Fruit fly (Drosophila melanogaster): ENCODE data around the gene CG32756.

CG32756 gene

DNA sequence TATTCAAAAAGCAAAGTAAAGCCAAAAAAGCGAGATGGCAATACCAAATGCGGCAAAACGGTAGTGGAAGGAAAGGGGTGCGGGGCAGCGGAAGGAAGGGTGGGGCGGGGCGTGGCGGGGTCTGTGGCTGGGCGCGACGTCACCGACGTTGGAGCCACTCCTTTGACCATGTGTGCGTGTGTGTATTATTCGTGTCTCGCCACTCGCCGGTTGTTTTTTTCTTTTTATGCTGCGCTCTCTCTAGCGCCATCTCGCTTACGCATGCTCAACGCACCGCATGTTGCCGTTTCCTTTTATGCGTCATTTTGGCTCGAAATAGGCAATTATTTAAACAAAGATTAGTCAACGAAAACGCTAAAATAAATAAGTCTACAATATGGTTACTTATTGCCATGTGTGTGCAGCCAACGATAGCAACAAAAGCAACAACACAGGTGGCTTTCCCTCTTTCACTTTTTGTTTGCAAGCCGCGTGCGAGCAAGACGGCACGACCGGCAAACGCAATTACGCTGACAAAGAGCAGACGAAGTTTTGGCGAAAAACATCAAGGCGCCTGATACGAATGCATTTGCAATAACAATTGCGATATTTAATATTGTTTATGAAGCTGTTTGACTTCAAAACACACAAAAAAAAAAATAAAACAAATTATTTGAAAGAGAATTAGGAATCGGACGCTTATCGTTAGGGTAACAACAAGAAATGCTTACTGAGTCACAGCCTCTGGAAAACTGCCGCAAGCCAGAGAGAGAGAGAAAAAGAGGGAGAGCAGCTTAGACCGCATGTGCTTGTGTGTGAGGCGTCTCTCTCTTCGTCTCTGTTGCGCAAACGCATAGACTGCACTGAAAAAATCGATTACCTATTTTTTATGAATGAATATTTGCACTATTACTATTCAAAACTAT is 46.0 kb upstream of the CG32756 start (continued):
- no peak for TF ChIP-seq Spps (tag; optimal IDR thresholded peaks at IDR 0.05)
- TF ChIP-seq sisA (GFP tag; IDR thresholded peaks at IDR 0.05), result no peak
- TF ChIP-seq disco-r (GFP tag; optimal IDR thresholded peaks at IDR 0.05), result no peak
- TF ChIP-seq Atf-2 (GFP tag; optimal IDR thresholded peaks at IDR 0.05), result no peak
- TF ChIP-seq CG4328 (GFP tag; optimal IDR thresholded peaks at IDR 0.05), result no peak
- TF ChIP-seq Opbp (GFP tag; IDR thresholded peaks at IDR 0.05; ENCODE audit: partially characterized antibody), result no peak
- TF ChIP-seq lab (GFP tag; optimal IDR thresholded peaks at IDR 0.05), result peak; percentile 61
- TF ChIP-seq klu (GFP tag; IDR thresholded peaks at IDR 0.05), result no peak
- TF ChIP-seq CG10321 (GFP tag; IDR thresholded peaks at IDR 0.05), result peak; percentile 68
- TF ChIP-seq Tbp (GFP tag; optimal IDR thresholded peaks at IDR 0.05), result no peak
- peak; percentile 30 for TF ChIP-seq CG3407 (GFP tag; optimal IDR thresholded peaks at IDR 0.05)
- TF ChIP-seq CG17186 (GFP tag; optimal IDR thresholded peaks at IDR 0.05), result no peak
- TF ChIP-seq mam (GFP tag; optimal IDR thresholded peaks at IDR 0.05), result no peak
- TF ChIP-seq tna (GFP tag; IDR thresholded peaks at IDR 0.05; ENCODE audit: partially characterized antibody), result no peak
- peak; percentile 17; the same call in 1 of the 2 replicates for TF ChIP-seq CG13287 (GFP tag; IDR thresholded peaks at IDR 0.05; ENCODE audit: partially characterized antibody)
- TF ChIP-seq CG12744 (GFP tag; optimal IDR thresholded peaks at IDR 0.05), result no peak
- TF ChIP-seq pzg (GFP tag; optimal IDR thresholded peaks at IDR 0.05), result no peak
- TF ChIP-seq crc (GFP tag; optimal IDR thresholded peaks at IDR 0.05), result no peak
- TF ChIP-seq CG9797 (GFP tag; optimal IDR thresholded peaks at IDR 0.05), result no peak
- TF ChIP-seq hb (GFP tag; IDR thresholded peaks at IDR 0.05; ENCODE audit: partially characterized antibody), result no peak
- TF ChIP-seq CG14965 (GFP tag; optimal IDR thresholded peaks at IDR 0.05; ENCODE audit: borderline replicate concordance), result no peak
- no peak for TF ChIP-seq eve (GFP tag; optimal IDR thresholded peaks at IDR 0.05)
- peak; percentile 11 for TF ChIP-seq CG2875 (GFP tag; optimal IDR thresholded peaks at IDR 0.05)
- TF ChIP-seq CG9609 (GFP tag; optimal IDR thresholded peaks at IDR 0.05), result no peak
- TF ChIP-seq prd (optimal IDR thresholded peaks at IDR 0.05), result no peak
- TF ChIP-seq prd (GFP tag; IDR thresholded peaks at IDR 0.05), result no peak
- TF ChIP-seq CG13624 (GFP tag; optimal IDR thresholded peaks at IDR 0.05), result no peak
- TF ChIP-seq ash1 (GFP tag; optimal IDR thresholded peaks at IDR 0.05), result peak; percentile 22
- TF ChIP-seq Ssrp (tag; optimal IDR thresholded peaks at IDR 0.05), result no peak
- TF ChIP-seq CG11696 (GFP tag; IDR thresholded peaks at IDR 0.05), result no peak
- peak; percentile 0 for TF ChIP-seq yki (optimal IDR thresholded peaks at IDR 0.05)
- no peak for TF ChIP-seq zfh1 (GFP tag; IDR thresholded peaks at IDR 0.05)
- TF ChIP-seq CG11695 (GFP tag; IDR thresholded peaks at IDR 0.05), result no peak
- TF ChIP-seq sna (GFP tag; IDR thresholded peaks at IDR 0.05; ENCODE audit: partially characterized antibody), result no peak
- TF ChIP-seq crol (GFP tag; IDR thresholded peaks at IDR 0.05), result peak; percentile 100
- peak in 1 of 2 experiments; percentile 16 for TF ChIP-seq tll (GFP tag; optimal IDR thresholded peaks at IDR 0.05)
- TF ChIP-seq hth (optimal IDR thresholded peaks at IDR 0.05), result no peak
- TF ChIP-seq CG10654 (GFP tag; optimal IDR thresholded peaks at IDR 0.05), result no peak
- no peak for TF ChIP-seq kay (GFP tag; optimal IDR thresholded peaks at IDR 0.05)
- TF ChIP-seq kni (GFP tag; optimal IDR thresholded peaks at IDR 0.05), result peak; percentile 80
- TF ChIP-seq CG15479 (GFP tag; optimal IDR thresholded peaks at IDR 0.05), result no peak
- no peak for TF ChIP-seq Meics (GFP tag; optimal IDR thresholded peaks at IDR 0.05)
- TF ChIP-seq Scr (GFP tag; IDR thresholded peaks at IDR 0.05; ENCODE audit: partially characterized antibody), result 0 out of 2 replicates have a peak, but pooled peaks have one; percentile 13
- TF ChIP-seq usp (GFP tag; optimal IDR thresholded peaks at IDR 0.05), result no peak
- TF ChIP-seq CG10431 (GFP tag; optimal IDR thresholded peaks at IDR 0.05), result no peak
- TF ChIP-seq fd3F (GFP tag; optimal IDR thresholded peaks at IDR 0.05), result no peak
- no peak for TF ChIP-seq seq (GFP tag; IDR thresholded peaks at IDR 0.05)
- TF ChIP-seq GATAe (GFP tag; conservative IDR thresholded peaks at IDR 0.05), result no peak
- TF ChIP-seq CG14050 (GFP tag; IDR thresholded peaks at IDR 0.05), result no peak
- no peak for TF ChIP-seq CG1602 (GFP tag; optimal IDR thresholded peaks at IDR 0.05)
